Fruit fly (Drosophila melanogaster) whole organism, wandering third instar larva: Measurements from ENCODE around the gene CG15563.

Experiments used
- Abd-B ChIP-seq: fragments of >200 bp; optimal IDR thresholded peaks from 2 replicates; lab custom pipeline; 2017; ENCODE audit warnings: missing biosample characterization, missing genetic modification characterization
- CG32264 ChIP-seq: fragments of 200-800 bp; sonication (Bioruptor generic); optimal IDR thresholded peaks from 2 replicates; lab custom pipeline; 2016; ENCODE audit warnings: missing biosample characterization, missing genetic modification characterization
- CG9705 ChIP-seq: fragments of 200-800 bp; sonication (Bioruptor generic); optimal IDR thresholded peaks from 2 replicates; lab custom pipeline; 2018; ENCODE audit warnings: missing biosample characterization, mild to moderate bottlenecking, missing genetic modification characterization
- CrebA ChIP-seq: fragments of 200-800 bp; sonication (Bioruptor generic); optimal IDR thresholded peaks from 2 replicates; lab custom pipeline; 2016; ENCODE audit warnings: missing biosample characterization, mild to moderate bottlenecking, missing genetic modification characterization, borderline replicate concordance
- GATAd ChIP-seq: sonication (Bioruptor generic); optimal IDR thresholded peaks from 2 replicates; lab custom pipeline; 2016; ENCODE audit warnings: missing biosample characterization, missing genetic modification characterization
- HLH106 ChIP-seq: fragments of 200-800 bp; optimal IDR thresholded peaks from 3 replicates; lab custom pipeline; 2019; ENCODE audit warnings: missing biosample characterization, mild to moderate bottlenecking, missing genetic modification characterization, moderate library complexity
- Hnf4 ChIP-seq: fragments of 200-800 bp; sonication (Bioruptor generic); optimal IDR thresholded peaks from 2 replicates; lab custom pipeline; 2016; ENCODE audit warnings: missing biosample characterization, mild to moderate bottlenecking, missing genetic modification characterization
- Hr78 ChIP-seq: fragments of >200 bp; optimal IDR thresholded peaks from 2 replicates; lab custom pipeline; 2017; ENCODE audit warnings: missing biosample characterization, missing genetic modification characterization
- Hr83 ChIP-seq: fragments of 200-300 bp; sonication (Bioruptor generic); optimal IDR thresholded peaks from 2 replicates; lab custom pipeline; 2016; ENCODE audit warnings: missing biosample characterization, mild to moderate bottlenecking, missing genetic modification characterization, moderate library complexity; ENCODE audit not compliant: poor library complexity, severe bottlenecking
- Jra ChIP-seq: sonication (Bioruptor generic); optimal IDR thresholded peaks from 2 replicates; lab custom pipeline; 2016; ENCODE audit warnings: missing biosample characterization, missing genetic modification characterization
- Myc ChIP-seq: fragments of >200 bp; optimal IDR thresholded peaks from 2 replicates; lab custom pipeline; 2017
- N ChIP-seq: fragments of >200 bp; optimal IDR thresholded peaks from 2 replicates; lab custom pipeline; 2018; ENCODE audit warnings: missing biosample characterization, missing external identifiers, missing genetic modification characterization
- Rel ChIP-seq, 2 experiments: fragments of 200-800 bp; sonication (Bioruptor generic) in 1 of 2; optimal IDR thresholded peaks; 2 replicates in 1 of 2; 3 replicates in 1 of 2; lab custom pipeline; 2016 to 2019; ENCODE audit warnings: mild to moderate bottlenecking in 2 of 2, missing biosample characterization in 2 of 2, missing genetic modification characterization in 2 of 2, moderate library complexity in 1 of 2
- Sp1 ChIP-seq: fragments of 200-800 bp; sonication (Bioruptor generic); optimal IDR thresholded peaks from 3 replicates; lab custom pipeline; 2019; ENCODE audit warnings: missing biosample characterization, mild to moderate bottlenecking, missing genetic modification characterization, moderate library complexity
- Vsx2 ChIP-seq: fragments of 200-300, 225-300 bp; sonication (Bioruptor generic); optimal IDR thresholded peaks from 2 replicates; lab custom pipeline; 2018; ENCODE audit warnings: missing biosample characterization, missing genetic modification characterization; ENCODE audit not compliant: partially characterized antibody
- brk ChIP-seq: fragments of 200-800 bp; sonication (Bioruptor generic); optimal IDR thresholded peaks from 2 replicates; lab custom pipeline; 2016; ENCODE audit warnings: missing biosample characterization, mild to moderate bottlenecking, missing genetic modification characterization
- dl ChIP-seq, 2 experiments: fragments of 175-275, 200-275 bp in 1 of 2; fragments of 200-275 bp in 1 of 2; sonication (Bioruptor generic); optimal IDR thresholded peaks; lab custom pipeline; 2018; ENCODE audit warnings: mild to moderate bottlenecking in 2 of 2, missing biosample characterization in 2 of 2, missing genetic modification characterization in 2 of 2, moderate library complexity in 2 of 2; ENCODE audit not compliant: partially characterized antibody in 2 of 2, insufficient read depth in 1 of 2
- dsf ChIP-seq: sonication (Bioruptor generic); optimal IDR thresholded peaks from 2 replicates; lab custom pipeline; 2016; ENCODE audit warnings: missing biosample characterization, missing genetic modification characterization, borderline replicate concordance
- ey ChIP-seq: fragments of 200-800 bp; sonication (Bioruptor generic); optimal IDR thresholded peaks from 2 replicates; lab custom pipeline; 2016; ENCODE audit warnings: missing biosample characterization, missing genetic modification characterization
- foxo ChIP-seq, 2 experiments: fragments of 200-800 bp; sonication (Bioruptor generic); optimal IDR thresholded peaks; 2 replicates in 1 of 2; 3 replicates in 1 of 2; lab custom pipeline; 2016 to 2017; ENCODE audit warnings: missing biosample characterization in 2 of 2, missing genetic modification characterization in 2 of 2
- fru ChIP-seq: fragments of 200-800 bp; sonication (Bioruptor generic); optimal IDR thresholded peaks from 3 replicates; lab custom pipeline; 2016; ENCODE audit warnings: missing biosample characterization, mild to moderate bottlenecking, missing genetic modification characterization
- h ChIP-seq: fragments of 200-800 bp; sonication (Bioruptor generic); optimal IDR thresholded peaks from 3 replicates; lab custom pipeline; 2016; ENCODE audit warnings: missing biosample characterization, mild to moderate bottlenecking, missing genetic modification characterization
- lola ChIP-seq: fragments of >200 bp; optimal IDR thresholded peaks from 2 replicates; lab custom pipeline; 2017; ENCODE audit warnings: missing biosample characterization, missing genetic modification characterization
- pan ChIP-seq: fragments of >200 bp; optimal IDR thresholded peaks from 2 replicates; lab custom pipeline; 2017
- psq ChIP-seq: fragments of 200-800 bp; sonication (Bioruptor generic); optimal IDR thresholded peaks from 3 replicates; lab custom pipeline; 2017; ENCODE audit warnings: missing biosample characterization, mild to moderate bottlenecking, missing genetic modification characterization, moderate library complexity
- rgr ChIP-seq: fragments of 200-800 bp; sonication (Bioruptor generic); optimal IDR thresholded peaks from 3 replicates; lab custom pipeline; 2016; ENCODE audit warnings: missing biosample characterization, mild to moderate bottlenecking, missing genetic modification characterization
- sage ChIP-seq: fragments of 200-800 bp; sonication (Bioruptor generic); optimal IDR thresholded peaks from 2 replicates; lab custom pipeline; 2016; ENCODE audit warnings: missing biosample characterization, mild to moderate bottlenecking, missing genetic modification characterization
- sv ChIP-seq: fragments of 200-800 bp; sonication (Bioruptor generic); optimal IDR thresholded peaks from 3 replicates; lab custom pipeline; 2016; ENCODE audit warnings: missing biosample characterization, missing genetic modification characterization
- tai ChIP-seq: sonication (Bioruptor generic); optimal IDR thresholded peaks from 2 replicates; lab custom pipeline; 2016; ENCODE audit warnings: missing biosample characterization, missing genetic modification characterization
- usp ChIP-seq: fragments of >200 bp; optimal IDR thresholded peaks from 2 replicates; lab custom pipeline; 2017; ENCODE audit warnings: missing biosample characterization, missing genetic modification characterization
- woc ChIP-seq: sonication (Bioruptor generic); optimal IDR thresholded peaks from 2 replicates; lab custom pipeline; 2016; ENCODE audit warnings: missing biosample characterization, mild to moderate bottlenecking, missing genetic modification characterization

CG15563 gene

DNA sequence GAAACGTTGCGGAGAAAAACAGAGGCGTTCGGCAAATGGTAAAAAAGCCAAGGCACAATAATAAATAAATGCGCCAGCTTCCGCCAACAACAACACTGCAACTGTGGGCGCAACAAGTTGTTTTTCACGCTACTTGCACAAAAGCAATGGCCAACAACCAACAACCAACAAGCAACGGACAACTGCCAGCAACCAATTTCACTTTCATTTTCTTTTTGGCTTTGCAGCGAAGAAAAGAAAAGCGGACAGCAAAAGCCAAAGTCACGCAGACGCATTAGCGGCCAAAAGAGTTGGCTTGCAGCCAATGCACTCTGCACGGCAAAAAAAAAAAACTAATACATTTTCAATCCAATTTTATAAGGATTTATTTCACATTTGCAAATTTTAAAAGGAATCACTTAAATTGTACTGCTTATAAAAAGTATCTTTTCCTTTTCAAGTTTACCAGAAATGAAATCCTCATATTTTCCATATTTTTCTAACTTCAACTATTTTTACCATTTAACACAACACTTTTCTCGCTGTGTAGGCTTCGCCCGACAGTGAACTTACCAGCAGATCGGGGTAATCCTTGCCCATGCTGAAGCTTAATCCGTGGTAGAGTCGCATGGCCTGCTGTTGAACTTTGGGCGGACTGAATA is 19.1 kb upstream of the CG15563 start:
- TF ChIP-seq Jra (GFP tag; lab: Kevin White, UChicago) (no peak), Hnf4 (GFP tag; lab: Kevin White, UChicago) (no peak), GATAd (GFP tag; lab: Kevin White, UChicago) (no peak), N (GFP tag; lab: Kevin White, UChicago) (no peak), usp (no peak), lola (GFP tag; lab: Kevin White, UChicago) (no peak), Abd-B (GFP tag; lab: Kevin White, UChicago) (no peak)

DNA sequence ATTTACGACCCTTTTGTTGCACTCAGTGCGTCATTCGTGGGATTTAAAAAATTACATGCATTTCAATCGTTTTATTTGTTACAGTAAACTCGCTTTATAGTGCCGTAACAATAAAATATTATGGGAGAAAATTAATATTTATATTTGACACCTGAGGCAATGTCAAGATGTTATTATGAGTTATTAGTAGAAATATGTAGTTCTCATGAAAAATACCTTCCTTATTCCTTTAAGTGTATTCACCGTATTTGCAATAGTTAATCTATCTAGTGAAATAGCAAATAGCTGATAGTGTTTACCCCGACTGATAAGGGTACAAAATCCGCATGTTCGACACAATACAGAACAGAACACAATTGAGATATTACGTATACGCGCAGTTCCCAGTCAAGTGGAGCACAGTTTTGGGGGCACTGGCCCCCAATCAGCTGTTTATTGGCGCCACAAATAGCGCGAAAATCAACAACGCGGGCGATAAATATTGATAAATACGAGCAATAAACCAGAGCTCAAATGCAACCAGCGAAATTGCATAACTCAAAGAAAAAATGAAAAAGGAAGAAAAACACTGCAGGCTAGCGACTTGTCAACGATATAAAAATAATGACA is 18.4 kb upstream of the CG15563 start:
- TF ChIP-seq tai: no peak
- TF ChIP-seq woc (GFP tag; lab: Kevin White, UChicago): no peak
- TF ChIP-seq dsf: no peak
- TF ChIP-seq Hnf4 (GFP tag; lab: Kevin White, UChicago): no peak
- TF ChIP-seq Abd-B (GFP tag; lab: Kevin White, UChicago): no peak
- TF ChIP-seq dl (GFP tag; optimal IDR thresholded peaks at IDR 0.05; lab: Kevin White, UChicago; ENCODE audit: insufficient read depth in 1 of 2, partially characterized antibody in 2 of 2): no peak
- TF ChIP-seq ey (GFP tag; lab: Kevin White, UChicago): no peak
- TF ChIP-seq CrebA (GFP tag; lab: Kevin White, UChicago): no peak

- TF ChIP-seq Hr78 (GFP tag; lab: Kevin White, UChicago) (no peak), Sp1 (GFP tag; lab: Kevin White, UChicago) (no peak), Rel (GFP tag; optimal IDR thresholded peaks at IDR 0.05; lab: Kevin White, UChicago) (no peak), Rel (tag; optimal IDR thresholded peaks at IDR 0.05; lab: Kevin White, UChicago) (no peak), foxo (GFP tag; optimal IDR thresholded peaks at IDR 0.05; lab: Kevin White, UChicago) (no peak), usp (no peak), brk (GFP tag; lab: Kevin White, UChicago) (no peak), Jra (GFP tag; lab: Kevin White, UChicago) (no peak), lola (GFP tag; lab: Kevin White, UChicago) (no peak), Hr83 (GFP tag; lab: Kevin White, UChicago) (no peak), sv (GFP tag; lab: Kevin White, UChicago) (no peak), woc (GFP tag; lab: Kevin White, UChicago) (no peak), CG32264 (no peak), dsf (no peak), sage (GFP tag; lab: Kevin White, UChicago) (no peak), N (GFP tag; lab: Kevin White, UChicago) (no peak), pan (lab: Kevin White, UChicago) (no peak), Myc (lab: Kevin White, UChicago) (no peak), h (no peak)
- TF ChIP-seq, all 38 proteins: peak for 0
These were observed 16.1 kb upstream of the CG15563 start for dm6 chr3R:31248245-31248644.

- TF ChIP-seq Myc (lab: Kevin White, UChicago): no peak
- TF ChIP-seq psq (GFP tag; lab: Kevin White, UChicago): no peak
- TF ChIP-seq usp: no peak
- TF ChIP-seq pan (lab: Kevin White, UChicago): no peak
- peak; percentile 37 for TF ChIP-seq fru (GFP tag; lab: Kevin White, UChicago)
- no peak for TF ChIP-seq CG9705 (GFP tag; lab: Kevin White, UChicago)
- peak; percentile 29 for TF ChIP-seq HLH106 (tag; lab: Kevin White, UChicago)
- no peak for TF ChIP-seq woc (GFP tag; lab: Kevin White, UChicago)
- TF ChIP-seq h: peak; percentile 13
- TF ChIP-seq foxo (GFP tag; optimal IDR thresholded peaks at IDR 0.05; lab: Kevin White, UChicago): peak in 1 of 2 experiments; percentile 15
- TF ChIP-seq Jra (GFP tag; lab: Kevin White, UChicago): no peak
- TF ChIP-seq sv (GFP tag; lab: Kevin White, UChicago): peak; percentile 21
- no peak for TF ChIP-seq Vsx2 (GFP tag; lab: Kevin White, UChicago)
- TF ChIP-seq rgr (GFP tag; lab: Kevin White, UChicago): no peak
- TF ChIP-seq dl (GFP tag; optimal IDR thresholded peaks at IDR 0.05; lab: Kevin White, UChicago; ENCODE audit: insufficient read depth in 1 of 2, partially characterized antibody in 2 of 2): no peak
- TF ChIP-seq dsf: no peak
These were observed 15.3 kb upstream of the CG15563 start for dm6 chr3R:31247281-31247995.
